Worm (Caenorhabditis elegans) whole organism, late embryonic: Measurements from ENCODE around the gene R12B2.8.

ENCODE experiments used
- C38D4.7 ChIP-seq: fragments of 200-800 bp; sonication (Bioruptor generic); optimal IDR thresholded peaks from 2 replicates; lab custom pipeline; 2018; ENCODE audit warnings: mild to moderate bottlenecking, missing genetic modification characterization, moderate library complexity, missing compliant biosample characterization
- K02D7.2 ChIP-seq: sonication (generic microtip); optimal IDR thresholded peaks from 2 replicates; lab custom pipeline; 2017; ENCODE audit warnings: mild to moderate bottlenecking, missing genetic modification characterization, missing compliant biosample characterization
- K09A11.1 ChIP-seq: sonication (generic microtip); optimal IDR thresholded peaks from 2 replicates; lab custom pipeline; 2017; ENCODE audit warnings: antibody characterized with exemption, mild to moderate bottlenecking, missing genetic modification characterization, missing compliant biosample characterization; ENCODE audit not compliant: insufficient read depth
- T23F11.4 ChIP-seq: fragments of 200-800 bp; sonication (Bioruptor generic); optimal IDR thresholded peaks from 2 replicates; lab custom pipeline; 2018; ENCODE audit warnings: mild to moderate bottlenecking, missing genetic modification characterization, missing compliant biosample characterization
- ama-1 ChIP-seq: fragments of 150-350 bp; optimal IDR thresholded peaks from 2 replicates; lab custom pipeline; 2014
- ceh-14 ChIP-seq: sonication (generic microtip); optimal IDR thresholded peaks from 2 replicates; lab custom pipeline; 2016; ENCODE audit warnings: missing genotype, missing genetic modification characterization, missing compliant biosample characterization
- ceh-18 ChIP-seq: sonication (generic microtip); optimal IDR thresholded peaks from 2 replicates; lab custom pipeline; 2016; ENCODE audit warnings: missing genetic modification characterization, missing compliant biosample characterization
- ceh-2 ChIP-seq: sonication (generic microtip); optimal IDR thresholded peaks from 2 replicates; lab custom pipeline; 2016; ENCODE audit warnings: missing genotype, missing genetic modification characterization, missing compliant biosample characterization
- ceh-24 ChIP-seq: sonication (generic microtip); optimal IDR thresholded peaks from 2 replicates; lab custom pipeline; 2016; ENCODE audit warnings: mild to moderate bottlenecking, missing genetic modification characterization, missing compliant biosample characterization
- ceh-30 ChIP-seq: fragments of 150-350 bp; optimal IDR thresholded peaks from 2 replicates; lab custom pipeline; 2014; ENCODE audit warnings: missing biosample characterization, missing genetic modification characterization
- ceh-31 ChIP-seq: sonication (generic microtip); optimal IDR thresholded peaks from 2 replicates; lab custom pipeline; 2016; ENCODE audit warnings: missing genetic modification characterization, missing compliant biosample characterization
- ceh-45 ChIP-seq: fragments of 200-800 bp; sonication (Bioruptor generic); IDR thresholded peaks from 2 replicates; pipeline ENCODE4 v1.3.6; 2022; ENCODE audit warnings: missing genetic modification reagents, missing genetic modification characterization, missing compliant biosample characterization
- ceh-48 ChIP-seq: sonication (generic microtip); optimal IDR thresholded peaks from 2 replicates; lab custom pipeline; 2016; ENCODE audit warnings: missing genetic modification characterization, inconsistent platforms, missing compliant biosample characterization
- ceh-6 ChIP-seq: fragments of 200-800 bp; sonication (Bioruptor generic); optimal IDR thresholded peaks from 2 replicates; lab custom pipeline; 2018; ENCODE audit warnings: mild to moderate bottlenecking, missing genetic modification characterization, missing compliant biosample characterization
- elt-2 ChIP-seq: sonication (generic microtip); optimal IDR thresholded peaks from 2 replicates; lab custom pipeline; 2016; ENCODE audit warnings: missing genetic modification reagents, missing genetic modification characterization, missing compliant biosample characterization
- elt-4 ChIP-seq: sonication (generic microtip); optimal IDR thresholded peaks from 2 replicates; lab custom pipeline; 2016; ENCODE audit warnings: missing genetic modification characterization, missing compliant biosample characterization
- eyg-1 ChIP-seq: sonication (generic microtip); optimal IDR thresholded peaks from 2 replicates; lab custom pipeline; 2016; ENCODE audit warnings: missing genotype, missing genetic modification characterization, missing compliant biosample characterization
- fkh-10 ChIP-seq: fragments of 150-350 bp; optimal IDR thresholded peaks from 2 replicates; lab custom pipeline; 2014; ENCODE audit warnings: missing biosample characterization, missing genetic modification reagents, missing genetic modification characterization
- fkh-6 ChIP-seq: sonication (generic microtip); optimal IDR thresholded peaks from 2 replicates; lab custom pipeline; 2016; ENCODE audit warnings: missing genetic modification characterization, missing compliant biosample characterization
- hlh-30 ChIP-seq: sonication (generic microtip); optimal IDR thresholded peaks from 2 replicates; lab custom pipeline; 2017; ENCODE audit warnings: antibody characterized with exemption, missing genetic modification characterization, missing compliant biosample characterization; ENCODE audit not compliant: insufficient read depth
- lim-6 ChIP-seq: sonication (generic microtip); optimal IDR thresholded peaks from 2 replicates; lab custom pipeline; 2016; ENCODE audit warnings: missing genetic modification characterization, missing compliant biosample characterization
- lin-11 ChIP-seq: fragments of 200-800 bp; sonication (Bioruptor generic); optimal IDR thresholded peaks from 2 replicates; lab custom pipeline; 2018; ENCODE audit warnings: mild to moderate bottlenecking, missing genetic modification characterization, missing compliant biosample characterization
- madf-2 ChIP-seq: sonication (generic microtip); optimal IDR thresholded peaks from 2 replicates; lab custom pipeline; 2017; ENCODE audit warnings: missing genetic modification characterization, missing compliant biosample characterization
- mec-3 ChIP-seq: sonication (generic microtip); optimal IDR thresholded peaks from 2 replicates; lab custom pipeline; 2016; ENCODE audit warnings: borderline replicate concordance, missing genetic modification characterization, missing compliant biosample characterization
- nfya-1 ChIP-seq: sonication (generic microtip); optimal IDR thresholded peaks from 2 replicates; lab custom pipeline; 2017; ENCODE audit warnings: missing genetic modification characterization, mild to moderate bottlenecking, missing compliant biosample characterization, antibody characterized with exemption, moderate library complexity
- nhr-11 ChIP-seq: fragments of 150-350 bp; optimal IDR thresholded peaks from 2 replicates; lab custom pipeline; 2014; ENCODE audit warnings: missing biosample characterization, missing genetic modification characterization
- odd-2 ChIP-seq: sonication (generic microtip); optimal IDR thresholded peaks from 2 replicates; lab custom pipeline; 2017; ENCODE audit warnings: antibody characterized with exemption, mild to moderate bottlenecking, missing genetic modification characterization, missing compliant biosample characterization
- pag-3 ChIP-seq: sonication (generic microtip); optimal IDR thresholded peaks from 2 replicates; lab custom pipeline; 2016; ENCODE audit warnings: missing compliant biosample characterization, missing genetic modification characterization, borderline replicate concordance
- pax-1 ChIP-seq: fragments of 150-350 bp; optimal IDR thresholded peaks from 2 replicates; lab custom pipeline; 2014; ENCODE audit warnings: missing biosample characterization, missing genetic modification characterization
- pros-1 ChIP-seq: fragments of 150-350 bp; optimal IDR thresholded peaks from 2 replicates; lab custom pipeline; 2014; ENCODE audit warnings: missing biosample characterization, missing genetic modification reagents, missing genetic modification characterization
- ref-2 ChIP-seq: sonication (generic microtip); optimal IDR thresholded peaks from 2 replicates; lab custom pipeline; 2016; ENCODE audit warnings: missing genetic modification characterization, missing compliant biosample characterization
- tbx-2 ChIP-seq: sonication (generic microtip); optimal IDR thresholded peaks from 2 replicates; lab custom pipeline; 2016; ENCODE audit warnings: missing genetic modification characterization, missing compliant biosample characterization
- tbx-7 ChIP-seq: sonication (generic microtip); optimal IDR thresholded peaks from 2 replicates; lab custom pipeline; 2016; ENCODE audit warnings: missing genotype, missing genetic modification characterization, missing compliant biosample characterization
- ttx-3 ChIP-seq: sonication (generic microtip); optimal IDR thresholded peaks from 2 replicates; lab custom pipeline; 2016; ENCODE audit warnings: missing genetic modification reagents, missing genetic modification characterization, missing compliant biosample characterization
- unc-3 ChIP-seq, 2 experiments: fragments of 200-800 bp in 1 of 2; sonication (Bioruptor generic) in 1 of 2; sonication (generic microtip) in 1 of 2; conservative IDR thresholded peaks in 1 of 2; optimal IDR thresholded peaks in 1 of 2; 2 replicates each; pipeline versions ENCODE4 v1.3.6 to Lab custom; 2016 to 2022; ENCODE audit warnings: missing compliant biosample characterization in 2 of 2, missing genetic modification characterization in 2 of 2, missing genetic modification reagents in 1 of 2
- unc-55 ChIP-seq: sonication (generic microtip); optimal IDR thresholded peaks from 2 replicates; lab custom pipeline; 2017; ENCODE audit warnings: missing biosample characterization, missing genetic modification reagents, missing genetic modification characterization

Gene R12B2.8

ce11 chrIII:5823617-5824016, at the start of gene R12B2.8:
Gene R12B2.8 (plus strand): TSS chrIII:5823917.
- no peak for TF ChIP-seq K02D7.2
- no peak for TF ChIP-seq ttx-3 (tag; lab: Kevin White, UChicago)
- TF ChIP-seq, all 69 proteins: peak for 0

DNA sequence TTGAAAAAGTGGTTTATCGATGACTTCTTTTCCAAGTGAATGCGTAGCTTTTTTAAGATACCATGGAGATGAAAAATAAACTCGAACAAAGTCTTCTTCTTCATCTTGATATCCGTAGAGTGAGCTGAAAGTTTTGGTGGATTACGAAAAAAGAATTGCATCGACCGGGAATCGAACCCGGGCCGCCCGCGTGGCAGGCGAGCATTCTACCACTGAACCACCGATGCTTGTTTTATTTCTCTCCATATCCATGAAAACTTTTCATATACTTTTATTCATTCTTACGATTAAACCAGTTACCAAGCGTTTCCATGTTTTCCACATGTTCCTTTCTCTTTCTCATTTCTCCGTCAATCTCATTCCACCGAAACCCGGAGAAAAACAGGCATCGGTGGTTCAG, 41.6 kb upstream of the R12B2.8 start:
- TF ChIP-seq nhr-11 (tag; lab: Kevin White, UChicago) = no peak
- no peak for TF ChIP-seq ttx-3 (tag; lab: Kevin White, UChicago)
- no peak for TF ChIP-seq eyg-1
- no peak for TF ChIP-seq ama-1
- TF ChIP-seq fkh-10 = no peak
- TF ChIP-seq ceh-2 = no peak
- TF ChIP-seq ceh-18 (tag; lab: Kevin White, UChicago) = no peak
- no peak for TF ChIP-seq C38D4.7 (GFP tag; lab: Kevin White, UChicago)
- TF ChIP-seq ceh-24 (tag; lab: Kevin White, UChicago) = no peak
- no peak for TF ChIP-seq hlh-30
- TF ChIP-seq, all 69 proteins: peak for 0

DNA sequence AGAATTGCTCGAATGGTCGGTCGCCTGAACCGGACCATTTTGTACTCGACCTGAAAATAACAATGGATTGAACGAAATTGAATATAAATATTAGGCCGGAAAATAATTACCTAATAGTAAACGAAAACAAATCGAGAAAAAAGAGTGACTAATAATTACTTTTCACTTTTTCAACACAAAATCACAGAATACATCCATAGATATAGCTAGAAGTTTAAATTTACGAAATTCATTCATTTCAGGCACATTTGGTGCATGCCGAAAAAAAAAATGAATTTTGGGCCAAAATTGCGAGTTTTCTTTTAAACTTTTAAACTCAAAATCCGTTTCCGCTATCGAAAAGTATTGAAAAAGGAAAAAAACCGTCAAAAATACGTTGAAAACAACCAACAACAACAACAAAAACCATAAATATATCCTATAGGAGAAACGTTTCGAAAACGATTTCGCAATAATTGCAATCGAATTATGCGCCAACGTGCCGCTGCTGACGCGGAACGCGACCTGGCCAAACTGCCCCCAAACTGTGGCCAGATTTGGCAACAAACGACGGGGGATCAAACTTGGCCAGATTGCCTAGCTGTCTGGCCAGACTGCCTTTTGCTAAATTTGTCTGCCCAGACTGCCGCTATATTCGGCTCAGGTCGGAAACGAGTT, 38.3 kb upstream of the R12B2.8 start, which contains the start of gene Y37B11A.3:
TSS of gene Y37B11A.3 (minus strand) at position 51 of the 657 bp plus-strand sequence.
- TF ChIP-seq mec-3 = no peak
- TF ChIP-seq nfya-1 (tag; lab: Kevin White, UChicago) = peak; percentile 37
- TF ChIP-seq ceh-48 (tag; lab: Kevin White, UChicago) = no peak
- peak; percentile 23 for TF ChIP-seq fkh-6 (tag; lab: Kevin White, UChicago)
- TF ChIP-seq lin-11 (tag; lab: Kevin White, UChicago) = no peak
- TF ChIP-seq madf-2 = no peak
- TF ChIP-seq ceh-6 (GFP tag; lab: Kevin White, UChicago) = no peak
- TF ChIP-seq ceh-31 (tag; lab: Kevin White, UChicago) = peak; percentile 30
- TF ChIP-seq K09A11.1 (tag; lab: Kevin White, UChicago) = no peak
- TF ChIP-seq pax-1 = no peak
- TF ChIP-seq elt-2 (tag; lab: Kevin White, UChicago) = no peak
- TF ChIP-seq ref-2 = peak; percentile 69
- TF ChIP-seq unc-55 (GFP tag; lab: Kevin White, UChicago) = peak; percentile 43

ce11 chrIII:5790550-5790949, 33.2 kb upstream of the R12B2.8 start, which contains the start of gene rev-3:
Gene rev-3 (minus strand): TSS chrIII:5790650.
- TF ChIP-seq mec-3 (no peak), unc-3 (GFP tag; conservative IDR thresholded peaks at IDR 0.05; lab: Robert Waterston, UW) (no peak), unc-3 (tag; optimal IDR thresholded peaks at IDR 0.05; lab: Kevin White, UChicago) (no peak), pros-1 (no peak), elt-4 (tag; lab: Kevin White, UChicago) (no peak)
- TF ChIP-seq, all 69 proteins: peak for 0

DNA sequence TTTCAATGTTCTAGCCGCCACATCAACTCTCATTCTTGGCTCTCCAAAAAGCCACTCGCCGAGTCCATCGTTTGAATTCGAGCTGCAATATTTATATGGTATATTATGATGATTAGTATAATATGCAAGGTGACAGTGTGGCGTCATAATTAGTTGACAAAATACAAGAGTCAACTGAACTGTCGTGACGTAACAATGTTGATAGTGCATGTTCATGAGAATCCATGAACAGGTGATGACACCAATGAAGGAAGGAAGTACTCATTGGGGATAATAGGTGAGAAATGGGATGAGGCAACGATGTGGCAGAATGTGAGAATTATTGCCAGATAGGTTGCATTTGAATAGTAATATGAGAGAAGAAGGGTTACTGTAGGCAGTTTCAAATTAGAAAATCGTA, 28.7 kb upstream of the R12B2.8 start:
- no peak for TF ChIP-seq ceh-14 (tag; lab: Kevin White, UChicago)
- no peak for TF ChIP-seq ceh-45 (GFP tag; lab: Robert Waterston, UW)
- TF ChIP-seq pag-3 (tag; lab: Kevin White, UChicago) = no peak
- TF ChIP-seq ceh-30 (tag; lab: Kevin White, UChicago) = no peak
- TF ChIP-seq unc-55 (GFP tag; lab: Kevin White, UChicago) = no peak
- no peak for TF ChIP-seq nfya-1 (tag; lab: Kevin White, UChicago)
- TF ChIP-seq ttx-3 (tag; lab: Kevin White, UChicago) = no peak
- TF ChIP-seq odd-2 (tag; lab: Kevin White, UChicago) = no peak
- TF ChIP-seq T23F11.4 (GFP tag; lab: Kevin White, UChicago) = no peak
- TF ChIP-seq tbx-2 (tag; lab: Kevin White, UChicago) = no peak
- no peak for TF ChIP-seq tbx-7 (tag; lab: Kevin White, UChicago)
- TF ChIP-seq pax-1 = no peak
- no peak for TF ChIP-seq elt-2 (tag; lab: Kevin White, UChicago)
- no peak for TF ChIP-seq lim-6 (tag; lab: Kevin White, UChicago)
